Worm (Caenorhabditis elegans): ENCODE results near the gene gln-2.
A peak's percentile ranks its signal among the peaks of the same experiment; 100 is the strongest.

gln-2 gene

ce11 chrIII:9922874-9923273 lies 21.7 kb downstream of the gln-2 start, which contains the start of gene cbp-2:
Gene cbp-2, plus strand, starts transcription at chrIII:9923174.
- TF ChIP-seq K09A11.1 (tag; optimal IDR thresholded peaks at IDR 0.05; ENCODE audit: insufficient read depth), result no peak
- TF ChIP-seq ceh-9 (tag; optimal IDR thresholded peaks at IDR 0.05), result no peak
- no peak for TF ChIP-seq fax-1 (tag; optimal IDR thresholded peaks at IDR 0.05)
- no peak for TF ChIP-seq ceh-19 (GFP tag; optimal IDR thresholded peaks at IDR 0.05)
- no peak for TF ChIP-seq K02D7.2 (tag; optimal IDR thresholded peaks at IDR 0.05)
- TF ChIP-seq ztf-16 (tag; optimal IDR thresholded peaks at IDR 0.05), result no peak
- no peak for TF ChIP-seq ets-4 (tag; optimal IDR thresholded peaks at IDR 0.05)
- TF ChIP-seq ceh-14 (tag; optimal IDR thresholded peaks at IDR 0.05), result no peak
- TF ChIP-seq pha-2 (tag; optimal IDR thresholded peaks at IDR 0.05), result no peak
- TF ChIP-seq eyg-1 (tag; optimal IDR thresholded peaks at IDR 0.05), result no peak
- no peak for TF ChIP-seq lim-6 (tag; optimal IDR thresholded peaks at IDR 0.05)
- no peak for TF ChIP-seq hlh-15 (tag; optimal IDR thresholded peaks at IDR 0.05)
- TF ChIP-seq hlh-30 (tag; optimal IDR thresholded peaks at IDR 0.05; ENCODE audit: insufficient read depth), result no peak
- no peak for TF ChIP-seq C38D4.7 (GFP tag; optimal IDR thresholded peaks at IDR 0.05)
- TF ChIP-seq sox-2 (GFP tag; IDR thresholded peaks at IDR 0.05), result no peak
- TF ChIP-seq ceh-6 (GFP tag; optimal IDR thresholded peaks at IDR 0.05), result no peak
- TF ChIP-seq madf-2 (tag; optimal IDR thresholded peaks at IDR 0.05), result no peak
- no peak for TF ChIP-seq unc-42 (tag; optimal IDR thresholded peaks at IDR 0.05)

- TF ChIP-seq ceh-14 (tag; optimal IDR thresholded peaks at IDR 0.05), result no peak
- TF ChIP-seq dmd-4 (tag; optimal IDR thresholded peaks at IDR 0.05; ENCODE audit: borderline replicate concordance), result no peak
- TF ChIP-seq C38D4.7 (GFP tag; optimal IDR thresholded peaks at IDR 0.05), result no peak
- no peak for TF ChIP-seq sdc-2 (tag; optimal IDR thresholded peaks at IDR 0.05)
Observed at ce11 chrIII:9922310-9922709, 22.3 kb downstream of the gln-2 start.

ce11 chrIII:9920764-9921163 lies 23.9 kb downstream of the gln-2 start, which contains the start of gene F40F12.3:
Gene F40F12.3, minus strand, starts transcription at chrIII:9920864.
- TF ChIP-seq che-1 (tag; optimal IDR thresholded peaks at IDR 0.05), result no peak
- no peak for TF ChIP-seq elt-4 (tag; optimal IDR thresholded peaks at IDR 0.05)
- no peak for TF ChIP-seq ttx-3 (tag; optimal IDR thresholded peaks at IDR 0.05)
- TF ChIP-seq ceh-9 (tag; optimal IDR thresholded peaks at IDR 0.05), result no peak
- no peak for TF ChIP-seq sox-2 (GFP tag; IDR thresholded peaks at IDR 0.05)
- no peak for TF ChIP-seq F13H6.1 (tag; optimal IDR thresholded peaks at IDR 0.05)
- no peak for TF ChIP-seq unc-3 (GFP tag; conservative IDR thresholded peaks at IDR 0.05)
- TF ChIP-seq unc-3 (tag; optimal IDR thresholded peaks at IDR 0.05), result no peak
- no peak for TF ChIP-seq sox-4 (tag; optimal IDR thresholded peaks at IDR 0.05)
- TF ChIP-seq ceh-18 (tag; optimal IDR thresholded peaks at IDR 0.05), result no peak
- no peak for TF ChIP-seq hlh-6 (tag; optimal IDR thresholded peaks at IDR 0.05)
- TF ChIP-seq ceh-31 (tag; optimal IDR thresholded peaks at IDR 0.05), result no peak
- TF ChIP-seq K09A11.1 (tag; optimal IDR thresholded peaks at IDR 0.05; ENCODE audit: insufficient read depth), result no peak
- no peak for TF ChIP-seq Y22D7AL.16 (tag; optimal IDR thresholded peaks at IDR 0.05)
- no peak for TF ChIP-seq fax-1 (tag; optimal IDR thresholded peaks at IDR 0.05)
- no peak for TF ChIP-seq fkh-6 (tag; optimal IDR thresholded peaks at IDR 0.05)
- no peak for TF ChIP-seq ceh-2 (tag; optimal IDR thresholded peaks at IDR 0.05)
- no peak for TF ChIP-seq C08G9.2 (tag; optimal IDR thresholded peaks at IDR 0.05)
- no peak for TF ChIP-seq tbx-2 (tag; optimal IDR thresholded peaks at IDR 0.05)
- TF ChIP-seq ceh-30 (tag; optimal IDR thresholded peaks at IDR 0.05), result no peak

- TF ChIP-seq ceh-18 (tag; optimal IDR thresholded peaks at IDR 0.05), result no peak
- TF ChIP-seq syd-9 (tag; optimal IDR thresholded peaks at IDR 0.05), result no peak
- TF ChIP-seq ttx-3 (tag; optimal IDR thresholded peaks at IDR 0.05), result no peak
- TF ChIP-seq nfya-1 (tag; optimal IDR thresholded peaks at IDR 0.05), result no peak
- TF ChIP-seq sdc-2 (tag; optimal IDR thresholded peaks at IDR 0.05), result no peak
- peak; percentile 28 for TF ChIP-seq elt-2 (tag; optimal IDR thresholded peaks at IDR 0.05)
- no peak for TF ChIP-seq C08G9.2 (tag; optimal IDR thresholded peaks at IDR 0.05)
- no peak for TF ChIP-seq pat-9 (tag; optimal IDR thresholded peaks at IDR 0.05)
Observed at ce11 chrIII:9913722-9914121, 30.9 kb downstream of the gln-2 start, which contains the start of gene cbp-3. Gene cbp-3, plus strand, starts transcription at chrIII:9913993.
